Fruit fly (Drosophila melanogaster): ENCODE measurements around the gene exex.

exex gene

dm6 chr3L:7903489-7904150, 44.4 kb upstream of the exex start (continued):
- TF ChIP-seq CG10631 (GFP tag; optimal IDR thresholded peaks at IDR 0.05) (peak; percentile 66), CG6792 (GFP tag; optimal IDR thresholded peaks at IDR 0.05) (peak; percentile 15), CG32006 (GFP tag; optimal IDR thresholded peaks at IDR 0.05) (peak; percentile 82), fkh (GFP tag; optimal IDR thresholded peaks at IDR 0.05) (peak; percentile 91), CG34406 (GFP tag; optimal IDR thresholded peaks at IDR 0.05) (peak; percentile 48), CG11902 (GFP tag; optimal IDR thresholded peaks at IDR 0.05) (peak; percentile 4), net (GFP tag; optimal IDR thresholded peaks at IDR 0.05) (peak; percentile 60), Hr4 (GFP tag; optimal IDR thresholded peaks at IDR 0.05) (peak; percentile 81), topi (GFP tag; optimal IDR thresholded peaks at IDR 0.05) (no peak), Hr39 (GFP tag; optimal IDR thresholded peaks at IDR 0.05) (no peak), CG11762 (GFP tag; optimal IDR thresholded peaks at IDR 0.05; ENCODE audit: insufficient read depth) (peak; percentile 31), cyc (GFP tag; optimal IDR thresholded peaks at IDR 0.05) (no peak), CG6808 (GFP tag; optimal IDR thresholded peaks at IDR 0.05) (no peak)

dm6 chr3L:7904560-7904959, 43.4 kb upstream of the exex start:
- TF ChIP-seq cyc (GFP tag; optimal IDR thresholded peaks at IDR 0.05), result no peak

- TF ChIP-seq CG6808 (GFP tag; optimal IDR thresholded peaks at IDR 0.05) (no peak), CG11294 (GFP tag; IDR thresholded peaks at IDR 0.05) (0 out of 2 replicates have a peak, but pooled peaks have one; percentile 11), Blimp-1 (GFP tag; optimal IDR thresholded peaks at IDR 0.05) (no peak), Eip78C (GFP tag) (peak; percentile 72), Gug (GFP tag; IDR thresholded peaks at IDR 0.05) (no peak), net (GFP tag; optimal IDR thresholded peaks at IDR 0.05) (no peak), CG10669 (GFP tag; optimal IDR thresholded peaks at IDR 0.05) (no peak), Hr4 (GFP tag; optimal IDR thresholded peaks at IDR 0.05) (peak; percentile 28), CG6163 (GFP tag; IDR thresholded peaks at IDR 0.05) (no peak), eg (GFP tag; IDR thresholded peaks at IDR 0.05) (0 out of 3 replicates have a peak, but pooled peaks have one; percentile 27), CG32006 (GFP tag; optimal IDR thresholded peaks at IDR 0.05) (peak; percentile 40), CG31627 (GFP tag; optimal IDR thresholded peaks at IDR 0.05) (no peak), salr (GFP tag; optimal IDR thresholded peaks at IDR 0.05) (peak in 1 of 2 experiments; percentile 32), CG15336 (GFP tag; IDR thresholded peaks at IDR 0.05) (peak; percentile 56), CG6792 (GFP tag; optimal IDR thresholded peaks at IDR 0.05) (no peak), svp (GFP tag) (peak; percentile 49), spab (GFP tag; optimal IDR thresholded peaks at IDR 0.05) (no peak), CG10631 (GFP tag; optimal IDR thresholded peaks at IDR 0.05) (no peak), pdm3 (GFP tag; optimal IDR thresholded peaks at IDR 0.05) (no peak)
Measured at dm6 chr3L:7909695-7910463, 38.1 kb upstream of the exex start.

dm6 chr3L:7910916-7911467, 37.0 kb upstream of the exex start:
- no peak for TF ChIP-seq CG9139 (GFP tag; optimal IDR thresholded peaks at IDR 0.05)
- TF ChIP-seq fkh (GFP tag; optimal IDR thresholded peaks at IDR 0.05), result no peak
- TF ChIP-seq topi (GFP tag; optimal IDR thresholded peaks at IDR 0.05), result peak; percentile 26
- peak; percentile 29 for TF ChIP-seq Eip78C (GFP tag)
- peak; percentile 72 for TF ChIP-seq svp (GFP tag)
- TF ChIP-seq Hr39 (GFP tag; optimal IDR thresholded peaks at IDR 0.05), result peak; percentile 3
- TF ChIP-seq Met (GFP tag; optimal IDR thresholded peaks at IDR 0.05), result peak; percentile 23

- TF ChIP-seq CG6854 (GFP tag; optimal IDR thresholded peaks at IDR 0.05) (no peak), dac (GFP tag; optimal IDR thresholded peaks at IDR 0.05) (no peak), CG31627 (GFP tag; optimal IDR thresholded peaks at IDR 0.05) (peak; percentile 36), CG9139 (GFP tag; optimal IDR thresholded peaks at IDR 0.05) (peak; percentile 22), CG6163 (GFP tag; IDR thresholded peaks at IDR 0.05) (peak; percentile 65; the same call in 2 of the 3 replicates), achi (GFP tag; optimal IDR thresholded peaks at IDR 0.05) (peak; percentile 67), fd59A (GFP tag; optimal IDR thresholded peaks at IDR 0.05) (peak; percentile 2), Ets21C (GFP tag; optimal IDR thresholded peaks at IDR 0.05) (peak; percentile 18), CG11294 (GFP tag; IDR thresholded peaks at IDR 0.05) (0 out of 2 replicates have a peak, but pooled peaks have one; percentile 19), fkh (GFP tag; optimal IDR thresholded peaks at IDR 0.05) (no peak), Eip93F (GFP tag; optimal IDR thresholded peaks at IDR 0.05) (no peak), cyc (GFP tag; optimal IDR thresholded peaks at IDR 0.05) (peak; percentile 31), CG8319 (GFP tag; optimal IDR thresholded peaks at IDR 0.05) (no peak), spab (GFP tag; optimal IDR thresholded peaks at IDR 0.05) (no peak), CG11902 (GFP tag; optimal IDR thresholded peaks at IDR 0.05) (no peak), CG34406 (GFP tag; optimal IDR thresholded peaks at IDR 0.05) (peak; percentile 30), Gug (GFP tag; IDR thresholded peaks at IDR 0.05) (0 out of 2 replicates have a peak, but pooled peaks have one; percentile 25), fd85E (GFP tag; optimal IDR thresholded peaks at IDR 0.05) (no peak)
Measured at dm6 chr3L:7911765-7912556, 36.0 kb upstream of the exex start, which contains the start of the genes pbl and CG8281. TSS of gene pbl (minus strand) at chr3L:7911954. TSS of gene CG8281 (plus strand) at chr3L:7912463.
